Worm (Caenorhabditis elegans): ENCODE results near the gene npax-4.

DNA sequence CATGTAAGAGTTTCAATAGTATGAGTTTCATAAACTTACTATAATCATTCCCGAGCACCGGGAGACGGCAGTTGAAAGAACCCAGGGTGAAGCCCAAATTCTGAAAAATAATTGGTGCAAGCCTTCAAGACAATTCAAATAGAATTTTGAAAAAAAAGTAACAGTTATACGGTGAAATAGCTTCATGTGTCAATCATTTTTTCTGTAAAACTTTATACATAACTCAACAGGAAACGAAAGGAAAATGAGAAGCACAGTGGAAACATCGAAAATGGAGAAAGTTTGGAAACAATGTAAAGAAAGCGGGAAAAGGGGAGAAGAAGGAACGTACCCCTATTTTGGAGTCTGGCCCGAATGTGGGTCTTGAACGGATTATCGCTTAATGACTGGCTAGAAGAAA lies 6.8 kb downstream of the npax-4 start, which contains the start of gene C09G9.3:
- TF ChIP-seq T22C8.4 (GFP tag; IDR thresholded peaks at IDR 0.05) (no peak), cog-1 (tag; optimal IDR thresholded peaks at IDR 0.05) (no peak), flt-1 (GFP tag; IDR thresholded peaks at IDR 0.05) (no peak), ztf-23 (GFP tag; IDR thresholded peaks at IDR 0.05) (no peak), klf-2 (GFP tag; conservative IDR thresholded peaks at IDR 0.05) (no peak)
